Fruit fly (Drosophila melanogaster) S2 (cell line): ENCODE results near the gene Rrp40.

Experiments
- CG8478 ChIP-seq: fragments of >200 bp; optimal IDR thresholded peaks from 2 replicates; lab custom pipeline; 2018
- CTCF ChIP-seq, 2 experiments: fragments of >200 bp; optimal IDR thresholded peaks; 2 replicates each; lab custom pipeline; 2018

DNA sequence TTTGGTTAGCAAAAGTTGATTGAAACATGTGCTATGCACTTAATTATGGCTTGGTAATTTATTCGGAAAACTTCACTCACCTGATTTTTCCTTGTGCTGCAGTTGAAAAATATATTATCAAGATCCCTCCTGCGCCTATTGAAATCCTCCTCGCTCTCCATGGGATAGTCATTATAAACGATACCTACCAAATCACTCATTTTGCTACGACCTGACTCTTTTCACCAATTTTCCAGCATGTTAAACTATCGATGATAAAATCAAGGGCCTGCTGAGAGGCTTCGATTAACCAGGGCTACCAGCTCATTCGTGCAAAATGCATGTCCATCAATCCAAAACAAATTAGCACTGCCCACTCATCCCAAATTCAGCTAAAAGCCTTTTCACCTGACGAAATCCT lies 30.3 kb downstream of the Rrp40 start, which contains the start of gene CG17650:
- TF ChIP-seq CTCF (optimal IDR thresholded peaks at IDR 0.05; lab: Kevin White, UChicago) (no peak), CG8478 (lab: Kevin White, UChicago) (no peak)
